Fruit fly (Drosophila melanogaster) S2 (cell line): ENCODE measurements around the gene yl.

Source experiments
- CG8478 ChIP-seq: fragments of >200 bp; optimal IDR thresholded peaks from 2 replicates; lab custom pipeline; 2018
- CTCF ChIP-seq, 2 experiments: fragments of >200 bp; optimal IDR thresholded peaks; 2 replicates each; lab custom pipeline; 2018

DNA sequence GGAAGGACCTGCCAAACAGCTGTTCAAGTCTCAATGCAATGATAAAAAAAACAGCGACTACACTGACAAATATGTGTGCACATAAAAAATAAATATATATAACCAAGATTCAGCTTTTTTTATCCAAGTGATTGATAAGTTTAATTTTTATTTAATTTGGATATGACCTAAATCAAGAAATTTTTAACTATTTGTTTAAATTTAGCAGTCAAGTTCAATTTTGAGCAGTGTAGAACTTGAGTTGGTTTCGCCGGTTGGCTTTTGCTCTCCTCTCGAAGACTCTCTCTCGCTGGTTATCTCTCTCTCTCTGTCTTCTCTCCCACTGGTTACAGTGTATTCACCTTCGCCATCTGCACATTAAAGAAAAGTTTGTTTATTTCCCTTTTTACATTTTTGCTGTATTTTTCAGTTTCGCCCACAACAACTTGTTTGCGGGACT is 25.1 kb downstream of the yl start:
- TF ChIP-seq CG8478 (lab: Kevin White, UChicago) (no peak), CTCF (optimal IDR thresholded peaks at IDR 0.05; lab: Kevin White, UChicago) (no peak)
